Worm (Caenorhabditis elegans) whole organism, L2 larva: ENCODE data around the gene taf-2.
A peak's percentile ranks its signal among the peaks of the same experiment; 100 is the strongest.

Source experiments
- C34F6.9 ChIP-seq: fragments of 150-350 bp; optimal IDR thresholded peaks from 2 replicates; lab custom pipeline; 2014; ENCODE audit warnings: missing biosample characterization, missing genetic modification characterization
- F13H6.1 ChIP-seq: sonication (generic microtip); optimal IDR thresholded peaks from 2 replicates; lab custom pipeline; 2016; ENCODE audit warnings: missing genetic modification characterization, missing compliant biosample characterization
- Y55F3AM.14 ChIP-seq: fragments of 200-800 bp; sonication (Bioruptor generic); optimal IDR thresholded peaks from 2 replicates; lab custom pipeline; 2018; ENCODE audit warnings: mild to moderate bottlenecking, missing genetic modification characterization, missing compliant biosample characterization
- ZK546.5 ChIP-seq: sonication (generic microtip); optimal IDR thresholded peaks from 2 replicates; lab custom pipeline; 2017; ENCODE audit warnings: missing biosample characterization, missing genetic modification characterization
- aly-2 ChIP-seq: fragments of 150-350 bp; optimal IDR thresholded peaks from 2 replicates; lab custom pipeline; 2014; ENCODE audit warnings: missing biosample characterization, missing genetic modification characterization
- ama-1 ChIP-seq: fragments of 150-350 bp; optimal IDR thresholded peaks from 2 replicates; lab custom pipeline; 2018; ENCODE audit warnings: inconsistent platforms
- blmp-1 ChIP-seq: sonication (generic microtip); optimal IDR thresholded peaks from 2 replicates; lab custom pipeline; 2017; ENCODE audit warnings: missing genetic modification characterization, mild to moderate bottlenecking, missing compliant biosample characterization, antibody characterized with exemption, moderate library complexity; ENCODE audit not compliant: insufficient read depth
- ceh-82 ChIP-seq: fragments of 150-350 bp; optimal IDR thresholded peaks from 2 replicates; lab custom pipeline; 2014; ENCODE audit warnings: missing biosample characterization, missing genetic modification characterization
- crh-2 ChIP-seq: sonication (generic microtip); optimal IDR thresholded peaks from 2 replicates; lab custom pipeline; 2017; ENCODE audit warnings: missing biosample characterization, missing genetic modification characterization
- dmd-4 ChIP-seq: sonication (generic microtip); optimal IDR thresholded peaks from 2 replicates; lab custom pipeline; 2017; ENCODE audit warnings: missing biosample characterization, missing genetic modification characterization
- egl-27 ChIP-seq: sonication (generic microtip); optimal IDR thresholded peaks from 3 replicates; lab custom pipeline; 2017; ENCODE audit warnings: missing biosample characterization, missing genetic modification reagents, missing genetic modification characterization
- elt-3 ChIP-seq: sonication (generic microtip); optimal IDR thresholded peaks from 2 replicates; lab custom pipeline; 2017; ENCODE audit warnings: missing biosample characterization, missing genetic modification characterization
- fos-1 ChIP-seq: fragments of 150-350 bp; optimal IDR thresholded peaks from 2 replicates; lab custom pipeline; 2014; ENCODE audit warnings: missing biosample characterization, missing genetic modification characterization
- gmeb-1 ChIP-seq: fragments of 150-350 bp; optimal IDR thresholded peaks from 2 replicates; lab custom pipeline; 2014; ENCODE audit warnings: missing biosample characterization, missing genetic modification characterization
- lin-11 ChIP-seq: fragments of 150-350 bp; sonication (generic microtip); optimal IDR thresholded peaks from 2 replicates; lab custom pipeline; 2014; ENCODE audit warnings: missing biosample characterization, missing genetic modification characterization, inconsistent platforms, mixed read lengths
- lin-13 ChIP-seq: fragments of 150-350 bp; optimal IDR thresholded peaks from 2 replicates; lab custom pipeline; 2014; ENCODE audit warnings: missing biosample characterization, missing genetic modification reagents, missing genetic modification characterization
- lin-39 ChIP-seq: fragments of 150-350 bp; optimal IDR thresholded peaks from 2 replicates; lab custom pipeline; 2014; ENCODE audit warnings: missing biosample characterization, missing genetic modification reagents, missing genetic modification characterization
- lsy-2 ChIP-seq, 2 experiments: fragments of 150-350 bp in 1 of 2; sonication (generic microtip) in 1 of 2; optimal IDR thresholded peaks; 2 replicates each; lab custom pipeline; 2014 to 2017; ENCODE audit warnings: missing biosample characterization in 2 of 2, missing genetic modification characterization in 2 of 2
- mab-5 ChIP-seq: fragments of 150-350 bp; optimal IDR thresholded peaks from 2 replicates; lab custom pipeline; 2014; ENCODE audit warnings: missing biosample characterization, missing genetic modification characterization
- mbf-1 ChIP-seq: sonication (generic microtip); optimal IDR thresholded peaks from 2 replicates; lab custom pipeline; 2017; ENCODE audit warnings: missing biosample characterization, missing genetic modification characterization
- mdl-1 ChIP-seq, 2 experiments: fragments of 150-350 bp in 1 of 2; sonication (generic microtip) in 1 of 2; optimal IDR thresholded peaks; 2 replicates each; lab custom pipeline; 2017; ENCODE audit warnings: missing biosample characterization in 2 of 2, missing genetic modification characterization in 2 of 2
- nhr-11 ChIP-seq: fragments of 150-350 bp; optimal IDR thresholded peaks from 2 replicates; lab custom pipeline; 2014; ENCODE audit warnings: missing biosample characterization, missing genetic modification characterization
- nhr-129 ChIP-seq: fragments of 150-350 bp; optimal IDR thresholded peaks from 2 replicates; lab custom pipeline; 2014; ENCODE audit warnings: missing biosample characterization, missing genetic modification characterization
- nhr-21 ChIP-seq: fragments of 150-350 bp; optimal IDR thresholded peaks from 2 replicates; lab custom pipeline; 2014; ENCODE audit warnings: missing biosample characterization, missing genetic modification characterization
- nhr-23 ChIP-seq: fragments of 150-350 bp; optimal IDR thresholded peaks from 2 replicates; lab custom pipeline; 2014; ENCODE audit warnings: missing biosample characterization, missing genetic modification reagents, missing genetic modification characterization
- nhr-237 ChIP-seq: fragments of 150-350 bp; optimal IDR thresholded peaks from 2 replicates; lab custom pipeline; 2014; ENCODE audit warnings: missing biosample characterization, missing genetic modification characterization
- nhr-6 ChIP-seq: fragments of 150-350 bp; optimal IDR thresholded peaks from 2 replicates; lab custom pipeline; 2014; ENCODE audit warnings: missing biosample characterization, missing genetic modification characterization
- peb-1 ChIP-seq: fragments of 150-350 bp; optimal IDR thresholded peaks from 2 replicates; lab custom pipeline; 2014; ENCODE audit warnings: missing biosample characterization, missing genetic modification characterization
- sma-3 ChIP-seq: sonication (generic microtip); optimal IDR thresholded peaks from 2 replicates; lab custom pipeline; 2016; ENCODE audit warnings: missing genetic modification reagents, missing genetic modification characterization, missing compliant biosample characterization
- sma-9 ChIP-seq, 2 experiments: fragments of 150-350 bp in 1 of 2; sonication (generic microtip) in 1 of 2; optimal IDR thresholded peaks; 2 replicates each; lab custom pipeline; 2014 to 2016; ENCODE audit warnings: missing genetic modification characterization in 2 of 2, mild to moderate bottlenecking in 1 of 2, missing biosample characterization in 1 of 2, missing compliant biosample characterization in 1 of 2, missing genetic modification reagents in 1 of 2, moderate library complexity in 1 of 2
- snpc-4 ChIP-seq: fragments of 150-350 bp; optimal IDR thresholded peaks from 2 replicates; lab custom pipeline; 2014; ENCODE audit warnings: missing biosample characterization, missing genetic modification characterization
- unc-55 ChIP-seq: fragments of 150-350 bp; sonication (generic microtip); optimal IDR thresholded peaks from 3 replicates; lab custom pipeline; 2014; ENCODE audit warnings: missing biosample characterization, missing genetic modification reagents, missing genetic modification characterization
- unc-62 ChIP-seq: fragments of 150-350 bp; optimal IDR thresholded peaks from 2 replicates; lab custom pipeline; 2014; ENCODE audit warnings: missing biosample characterization, missing genetic modification reagents, missing genetic modification characterization
- ztf-1 ChIP-seq: fragments of 200-800 bp; sonication (Bioruptor generic); conservative IDR thresholded peaks from 2 replicates; pipeline ENCODE4 v1.3.6; 2022; ENCODE audit warnings: missing genetic modification characterization, missing compliant biosample characterization
- ztf-4 ChIP-seq: fragments of 150-350 bp; optimal IDR thresholded peaks from 2 replicates; lab custom pipeline; 2014; ENCODE audit warnings: missing biosample characterization, missing genetic modification characterization

The taf-2 gene

ce11 chrIV:3568608-3569007, 24.8 kb downstream of the taf-2 start, which contains the start of gene otpl-1:
Gene otpl-1 (plus strand): TSS chrIV:3568979.
- peak; percentile 26 for TF ChIP-seq snpc-4 (tag; lab: Kevin White, UChicago)
- no peak for TF ChIP-seq F13H6.1
- TF ChIP-seq, all 48 proteins: peak for 1

ce11 chrIV:3564901-3565300, 28.5 kb downstream of the taf-2 start, which contains the start of gene sre-5:
Gene sre-5 (plus strand): TSS chrIV:3565201.
- TF ChIP-seq elt-3 (no peak), ceh-82 (no peak), lsy-2 (tag; optimal IDR thresholded peaks at IDR 0.05; lab: Kevin White, UChicago) (no peak), blmp-1 (no peak), lin-11 (no peak), aly-2 (tag; lab: Kevin White, UChicago) (no peak), ztf-4 (tag; lab: Kevin White, UChicago) (no peak), unc-55 (no peak), nhr-23 (tag; lab: Kevin White, UChicago) (no peak), sma-9 (GFP tag; optimal IDR thresholded peaks at IDR 0.05; lab: Kevin White, UChicago) (no peak), sma-9 (tag; optimal IDR thresholded peaks at IDR 0.05; lab: Kevin White, UChicago) (no peak)

- TF ChIP-seq ztf-4 (tag; lab: Kevin White, UChicago) (no peak), lin-11 (no peak), elt-3 (no peak), F13H6.1 (no peak), peb-1 (no peak), ztf-1 (GFP tag; lab: Robert Waterston, UW) (no peak), unc-62 (GFP tag; lab: Kevin White, UChicago) (no peak), nhr-6 (tag; lab: Kevin White, UChicago) (no peak), dmd-4 (tag; lab: Kevin White, UChicago) (no peak), blmp-1 (no peak)
Measured at ce11 chrIV:3559201-3559600, 34.2 kb downstream of the taf-2 start.

ce11 chrIV:3557331-3557730, 36.1 kb downstream of the taf-2 start, which contains the start of gene osm-9:
Gene osm-9 (minus strand): TSS chrIV:3557431.
- no peak for TF ChIP-seq lin-39 (tag; lab: Kevin White, UChicago)
- TF ChIP-seq nhr-6 (tag; lab: Kevin White, UChicago): no peak
- no peak for TF ChIP-seq lin-13
- TF ChIP-seq fos-1: no peak
- no peak for TF ChIP-seq lin-11
- TF ChIP-seq lsy-2 (tag; optimal IDR thresholded peaks at IDR 0.05; lab: Kevin White, UChicago): no peak
- no peak for TF ChIP-seq ama-1 (lab: Kevin White, UChicago)
- TF ChIP-seq aly-2 (tag; lab: Kevin White, UChicago): no peak
- TF ChIP-seq peb-1: no peak
- TF ChIP-seq nhr-237: no peak
- TF ChIP-seq mbf-1: no peak
- TF ChIP-seq egl-27 (tag; lab: Kevin White, UChicago): no peak
- TF ChIP-seq sma-3 (GFP tag; lab: Kevin White, UChicago): no peak
- TF ChIP-seq ztf-4 (tag; lab: Kevin White, UChicago): no peak

ce11 chrIV:3552933-3553332, 40.5 kb downstream of the taf-2 start:
- TF ChIP-seq nhr-11 (tag; lab: Kevin White, UChicago) (no peak), nhr-21 (tag; lab: Kevin White, UChicago) (no peak), mab-5 (tag; lab: Kevin White, UChicago) (no peak), mdl-1 (tag; optimal IDR thresholded peaks at IDR 0.05; lab: Kevin White, UChicago) (no peak), elt-3 (no peak), lsy-2 (tag; optimal IDR thresholded peaks at IDR 0.05; lab: Kevin White, UChicago) (no peak), ama-1 (lab: Kevin White, UChicago) (no peak), lin-11 (no peak), aly-2 (tag; lab: Kevin White, UChicago) (no peak)

ce11 chrIV:3551777-3552462, 41.5 kb downstream of the taf-2 start:
- TF ChIP-seq sma-3 (GFP tag; lab: Kevin White, UChicago) (peak; percentile 64), elt-3 (no peak), egl-27 (tag; lab: Kevin White, UChicago) (no peak), fos-1 (peak; percentile 32), Y55F3AM.14 (peak; percentile 35), sma-9 (GFP tag; optimal IDR thresholded peaks at IDR 0.05; lab: Kevin White, UChicago) (peak; percentile 67), sma-9 (tag; optimal IDR thresholded peaks at IDR 0.05; lab: Kevin White, UChicago) (no peak), gmeb-1 (tag; lab: Kevin White, UChicago) (peak; percentile 65), snpc-4 (tag; lab: Kevin White, UChicago) (no peak), nhr-21 (tag; lab: Kevin White, UChicago) (peak; percentile 33), lin-11 (peak; percentile 65), C34F6.9 (tag; lab: Kevin White, UChicago) (peak; percentile 37), F13H6.1 (peak; percentile 61), crh-2 (tag; lab: Kevin White, UChicago) (peak; percentile 49), lsy-2 (tag; optimal IDR thresholded peaks at IDR 0.05; lab: Kevin White, UChicago) (peak; percentile 15 to 46), unc-55 (peak; percentile 59), nhr-129 (peak; percentile 56), ZK546.5 (tag; lab: Kevin White, UChicago) (no peak)
